Fruit fly (Drosophila melanogaster) whole organism, prepupa: ENCODE results near the gene CG31524.

ENCODE experiments used
- CG10669 ChIP-seq: fragments of 200-800 bp; sonication (Bioruptor generic); optimal IDR thresholded peaks from 3 replicates; lab custom pipeline; 2018; ENCODE audit warnings: missing biosample characterization, mild to moderate bottlenecking, missing genetic modification characterization, moderate library complexity
- CG11294 ChIP-seq: fragments of 200-800 bp; sonication (Bioruptor generic); IDR thresholded peaks from 2 replicates; pipeline ENCODE4 v1.3.6; 2022; ENCODE audit warnings: missing biosample characterization, missing genetic modification characterization
- CG11902 ChIP-seq: fragments of 200-800 bp; sonication (Bioruptor generic); optimal IDR thresholded peaks from 3 replicates; lab custom pipeline; 2016; ENCODE audit warnings: missing biosample characterization, missing genetic modification characterization
- CG15336 ChIP-seq: fragments of 200-800 bp; sonication (Bioruptor generic); IDR thresholded peaks from 2 replicates; pipeline ENCODE4 v1.3.6; 2022; ENCODE audit warnings: missing biosample characterization, missing genetic modification characterization
- CG31627 ChIP-seq: fragments of 200-800 bp; sonication (Bioruptor generic); optimal IDR thresholded peaks from 3 replicates; lab custom pipeline; 2016; ENCODE audit warnings: missing biosample characterization, missing genetic modification characterization
- CG34406 ChIP-seq: fragments of 200-800 bp; sonication (Bioruptor generic); optimal IDR thresholded peaks from 3 replicates; lab custom pipeline; 2016; ENCODE audit warnings: missing biosample characterization, missing genetic modification characterization
- CG4318 ChIP-seq: fragments of 200-800 bp; sonication (Bioruptor generic); optimal IDR thresholded peaks from 3 replicates; lab custom pipeline; 2017; ENCODE audit warnings: missing biosample characterization, mild to moderate bottlenecking, missing genetic modification characterization
- CG6163 ChIP-seq: fragments of 200-800 bp; sonication (Bioruptor generic); IDR thresholded peaks from 3 replicates; pipeline ENCODE4 v1.3.6; 2022; ENCODE audit warnings: missing biosample characterization, missing genetic modification characterization
- CG6276 ChIP-seq: fragments of 200-800 bp; sonication (Bioruptor generic); optimal IDR thresholded peaks from 2 replicates; lab custom pipeline; 2017; ENCODE audit warnings: missing biosample characterization, mild to moderate bottlenecking, missing genetic modification characterization
- CG6792 ChIP-seq: fragments of 200-800 bp; sonication (Bioruptor generic); optimal IDR thresholded peaks from 3 replicates; lab custom pipeline; 2016; ENCODE audit warnings: missing biosample characterization, missing genetic modification characterization
- CG7368 ChIP-seq: fragments of 200-800 bp; sonication (Bioruptor generic); optimal IDR thresholded peaks from 3 replicates; lab custom pipeline; 2016; ENCODE audit warnings: missing biosample characterization, missing genetic modification characterization
- CG8119 ChIP-seq: fragments of 200-800 bp; sonication (Bioruptor generic); IDR thresholded peaks from 3 replicates; pipeline ENCODE4 v1.3.6; 2022; ENCODE audit warnings: missing biosample characterization, missing genetic modification characterization
- CG8319 ChIP-seq: fragments of 200-800 bp; sonication (Bioruptor generic); optimal IDR thresholded peaks from 3 replicates; lab custom pipeline; 2016; ENCODE audit warnings: missing biosample characterization, missing genetic modification characterization
- CG8632 ChIP-seq: fragments of 200-800 bp; sonication (Bioruptor generic); optimal IDR thresholded peaks from 3 replicates; lab custom pipeline; 2016; ENCODE audit warnings: missing biosample characterization, missing genetic modification characterization
- Eip78C ChIP-seq: fragments of 200-800 bp; sonication (Bioruptor generic); peaks from one replicate; lab custom pipeline; 2016; ENCODE audit warnings: missing biosample characterization, missing genetic modification characterization
- Ets21C ChIP-seq: fragments of 200-800 bp; sonication (Bioruptor generic); optimal IDR thresholded peaks from 3 replicates; lab custom pipeline; 2016; ENCODE audit warnings: missing biosample characterization, missing genetic modification characterization
- Ets96B ChIP-seq: fragments of 200-800 bp; optimal IDR thresholded peaks from 2 replicates; lab custom pipeline; 2019; ENCODE audit warnings: missing biosample characterization, mild to moderate bottlenecking, missing genetic modification characterization, moderate library complexity
- Hr38 ChIP-seq: sonication (Bioruptor generic); optimal IDR thresholded peaks from 2 replicates; lab custom pipeline; 2016; ENCODE audit warnings: missing biosample characterization, missing genetic modification characterization
- Hr39 ChIP-seq: fragments of 200-800 bp; sonication (Bioruptor generic); optimal IDR thresholded peaks from 2 replicates; lab custom pipeline; 2016; ENCODE audit warnings: missing biosample characterization, missing genetic modification characterization
- Hr4 ChIP-seq: fragments of 200-800 bp; sonication (Bioruptor generic); optimal IDR thresholded peaks from 3 replicates; lab custom pipeline; 2016; ENCODE audit warnings: missing biosample characterization, missing genetic modification characterization
- Lpt ChIP-seq: fragments of 200-800 bp; sonication (Bioruptor generic); optimal IDR thresholded peaks from 3 replicates; lab custom pipeline; 2016; ENCODE audit warnings: missing biosample characterization, missing genetic modification characterization
- OdsH ChIP-seq: fragments of 200-800 bp; sonication (Bioruptor generic); optimal IDR thresholded peaks from 3 replicates; lab custom pipeline; 2016; ENCODE audit warnings: missing biosample characterization, missing genetic modification characterization
- Smox ChIP-seq: fragments of 200-800 bp; sonication (Bioruptor generic); optimal IDR thresholded peaks from 3 replicates; lab custom pipeline; 2016; ENCODE audit warnings: missing biosample characterization, missing genetic modification characterization
- Sox102F ChIP-seq: fragments of 200-800 bp; sonication (Bioruptor generic); optimal IDR thresholded peaks from 2 replicates; lab custom pipeline; 2016; ENCODE audit warnings: missing biosample characterization, mild to moderate bottlenecking, missing genetic modification characterization
- Sox14 ChIP-seq: fragments of 200-800 bp; sonication (Bioruptor generic); optimal IDR thresholded peaks from 3 replicates; lab custom pipeline; 2016; ENCODE audit warnings: missing biosample characterization, missing genetic modification characterization
- Sox15 ChIP-seq: fragments of 200-800 bp; sonication (Bioruptor generic); optimal IDR thresholded peaks from 3 replicates; lab custom pipeline; 2016; ENCODE audit warnings: missing biosample characterization, missing genetic modification characterization
- achi ChIP-seq: fragments of 200-800 bp; sonication (Bioruptor generic); optimal IDR thresholded peaks from 3 replicates; lab custom pipeline; 2016; ENCODE audit warnings: missing biosample characterization, missing genetic modification characterization
- cyc ChIP-seq: fragments of 200-800 bp; sonication (Bioruptor generic); optimal IDR thresholded peaks from 3 replicates; lab custom pipeline; 2016; ENCODE audit warnings: missing biosample characterization, missing genetic modification characterization
- dac ChIP-seq: fragments of 200-800 bp; sonication (Bioruptor generic); optimal IDR thresholded peaks from 2 replicates; lab custom pipeline; 2017; ENCODE audit warnings: missing biosample characterization, mild to moderate bottlenecking, missing genetic modification characterization
- eg ChIP-seq: fragments of 200-800 bp; sonication (Bioruptor generic); IDR thresholded peaks from 3 replicates; pipeline ENCODE4 v1.3.6; 2022; ENCODE audit warnings: missing biosample characterization, missing genetic modification characterization
- esn ChIP-seq: fragments of 200-800 bp; sonication (Bioruptor generic); optimal IDR thresholded peaks from 2 replicates; lab custom pipeline; 2016; ENCODE audit warnings: missing biosample characterization, mild to moderate bottlenecking, missing genetic modification characterization, moderate library complexity
- fkh ChIP-seq: fragments of 200-800 bp; sonication (Bioruptor generic); optimal IDR thresholded peaks from 3 replicates; lab custom pipeline; 2017; ENCODE audit warnings: missing biosample characterization, mild to moderate bottlenecking, missing genetic modification characterization, moderate library complexity
- lz ChIP-seq: fragments of 200-800 bp; sonication (Bioruptor generic); optimal IDR thresholded peaks from 3 replicates; lab custom pipeline; 2016; ENCODE audit warnings: missing biosample characterization, missing genetic modification characterization
- net ChIP-seq: fragments of 200-800 bp; sonication (Bioruptor generic); optimal IDR thresholded peaks from 3 replicates; lab custom pipeline; 2016; ENCODE audit warnings: missing biosample characterization, missing genetic modification characterization
- salr ChIP-seq, 2 experiments: fragments of 200-800 bp; sonication (Bioruptor generic); optimal IDR thresholded peaks; 3 replicates each; lab custom pipeline; 2016 to 2018; ENCODE audit warnings: missing biosample characterization in 2 of 2, missing genetic modification characterization in 2 of 2, mild to moderate bottlenecking in 1 of 2
- spab ChIP-seq: fragments of 200-800 bp; sonication (Bioruptor generic); optimal IDR thresholded peaks from 2 replicates; lab custom pipeline; 2017; ENCODE audit warnings: missing biosample characterization, mild to moderate bottlenecking, missing genetic modification characterization, missing genetic modification reagents
- ss ChIP-seq, 2 experiments: fragments of 200-800 bp; sonication (Bioruptor generic); optimal IDR thresholded peaks; 2 replicates in 1 of 2; 3 replicates in 1 of 2; lab custom pipeline; 2017 to 2018; ENCODE audit warnings: mild to moderate bottlenecking in 2 of 2, missing biosample characterization in 2 of 2, missing genetic modification characterization in 2 of 2, moderate library complexity in 1 of 2
- svp ChIP-seq: fragments of 200-800 bp; sonication (Bioruptor generic); peaks from one replicate; lab custom pipeline; 2016; ENCODE audit warnings: missing biosample characterization, missing genetic modification characterization
- vri ChIP-seq: fragments of 200-800 bp; sonication (Bioruptor generic); optimal IDR thresholded peaks from 3 replicates; lab custom pipeline; 2016; ENCODE audit warnings: missing biosample characterization, mild to moderate bottlenecking, missing genetic modification characterization

CG31524 gene

DNA sequence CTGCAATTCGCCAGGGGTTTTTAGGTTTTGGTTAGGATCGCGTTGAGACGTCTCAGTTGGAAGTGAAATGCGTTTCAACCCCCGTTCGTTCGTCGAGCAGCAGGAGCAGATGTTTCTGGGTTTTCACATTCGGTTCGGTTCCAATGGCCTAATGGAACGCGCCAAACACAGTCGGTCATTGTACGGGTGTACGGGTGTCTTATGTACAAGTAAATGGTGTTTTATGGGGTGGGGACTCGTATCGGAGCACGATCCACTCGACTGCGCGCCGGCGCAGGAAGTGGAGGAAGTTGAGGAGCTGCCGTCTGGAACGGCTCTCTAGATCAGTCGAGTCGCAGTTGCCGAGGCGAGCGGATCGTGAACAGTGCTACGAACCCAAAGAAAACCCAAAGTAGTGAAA lies 37.8 kb downstream of the CG31524 start, which contains the start of gene spdo:
Gene spdo (plus strand): TSS at position 318 of the 400 bp plus-strand sequence.
- TF ChIP-seq Eip78C (GFP tag; lab: Kevin White, UChicago) (no peak), spab (no peak), CG8319 (no peak)

DNA sequence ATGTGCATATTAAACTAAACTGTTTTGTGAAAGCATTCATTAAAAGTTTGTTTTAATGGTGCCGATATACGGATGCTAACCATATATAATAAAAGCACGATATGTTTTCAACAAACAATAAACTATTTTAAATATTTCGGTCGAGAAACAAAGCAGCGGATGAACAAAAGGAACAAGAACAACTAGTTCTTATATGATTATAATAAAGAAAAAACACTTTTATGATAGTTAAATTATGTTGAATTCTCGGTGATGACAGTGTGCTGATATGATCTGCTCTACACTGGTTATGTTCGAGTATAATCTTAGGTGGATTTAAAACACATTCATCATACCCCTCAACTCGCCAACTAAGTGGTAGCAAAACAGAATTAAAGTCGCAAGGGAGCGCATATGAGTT lies 38.2 kb downstream of the CG31524 start:
- TF ChIP-seq Eip78C (GFP tag; lab: Kevin White, UChicago), result peak; percentile 50
- no peak for TF ChIP-seq vri (GFP tag; lab: Kevin White, UChicago)
- peak; percentile 18 for TF ChIP-seq esn (GFP tag; lab: Kevin White, UChicago)
- no peak for TF ChIP-seq Lpt (GFP tag; lab: Kevin White, UChicago)

DNA sequence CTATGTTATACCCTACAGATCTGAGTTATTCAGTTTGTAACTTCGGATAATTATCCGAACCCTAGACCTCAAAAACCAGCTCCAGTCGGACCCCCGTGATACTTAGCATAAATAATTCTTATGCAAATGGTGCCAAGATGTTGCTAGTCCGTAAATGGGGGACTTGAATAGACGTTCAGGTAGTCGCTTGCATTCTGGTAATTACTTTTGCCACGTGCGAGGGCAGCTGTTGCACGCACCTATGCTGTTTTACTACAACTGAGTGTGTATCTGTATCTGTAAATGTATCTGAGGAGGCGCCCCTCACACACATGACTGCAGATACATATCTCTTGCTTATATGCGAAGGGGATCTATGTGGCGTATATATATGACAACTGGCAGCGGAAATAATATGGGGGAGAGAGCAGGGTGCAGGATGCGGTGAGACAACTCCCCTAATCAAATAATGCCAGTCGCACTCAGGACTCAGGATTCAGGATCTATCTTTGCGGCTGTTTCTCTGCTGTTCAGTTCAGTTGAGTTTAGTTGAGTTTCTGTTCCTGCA lies 39.4 kb downstream of the CG31524 start:
- TF ChIP-seq Hr39 (GFP tag; lab: Kevin White, UChicago) (no peak), esn (GFP tag; lab: Kevin White, UChicago) (no peak), ss (GFP tag; optimal IDR thresholded peaks at IDR 0.05; lab: Kevin White, UChicago) (peak in 1 of 2 experiments; percentile 64)

DNA sequence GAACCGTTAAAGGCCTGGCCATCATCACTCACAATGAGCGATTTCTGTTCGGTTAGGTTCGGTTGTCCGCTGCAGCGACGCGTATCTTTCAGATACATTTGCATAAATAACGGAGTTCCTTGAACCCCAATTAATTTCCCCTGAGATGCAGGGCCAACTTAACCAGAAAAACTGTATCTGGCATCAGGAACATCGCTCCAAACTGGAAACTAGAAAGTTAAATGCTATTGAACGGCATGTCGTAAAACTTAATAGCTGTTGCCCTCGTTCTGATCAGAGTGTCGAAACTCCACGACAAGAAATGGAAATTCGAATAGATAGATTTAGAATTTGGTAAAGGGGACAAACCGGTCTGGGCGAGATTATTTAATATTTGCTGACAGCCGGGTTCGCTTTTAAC lies 41.8 kb downstream of the CG31524 start:
- no peak for TF ChIP-seq lz (GFP tag; lab: Kevin White, UChicago)
- TF ChIP-seq CG6163 (GFP tag; lab: Robert Waterston, UW), result no peak
- no peak for TF ChIP-seq CG4318 (GFP tag; lab: Kevin White, UChicago)
- no peak for TF ChIP-seq CG31627 (GFP tag; lab: Kevin White, UChicago)
- TF ChIP-seq Smox (GFP tag; lab: Kevin White, UChicago), result no peak
- no peak for TF ChIP-seq eg (GFP tag; lab: Robert Waterston, UW)
- no peak for TF ChIP-seq salr (GFP tag; optimal IDR thresholded peaks at IDR 0.05; lab: Kevin White, UChicago)

DNA sequence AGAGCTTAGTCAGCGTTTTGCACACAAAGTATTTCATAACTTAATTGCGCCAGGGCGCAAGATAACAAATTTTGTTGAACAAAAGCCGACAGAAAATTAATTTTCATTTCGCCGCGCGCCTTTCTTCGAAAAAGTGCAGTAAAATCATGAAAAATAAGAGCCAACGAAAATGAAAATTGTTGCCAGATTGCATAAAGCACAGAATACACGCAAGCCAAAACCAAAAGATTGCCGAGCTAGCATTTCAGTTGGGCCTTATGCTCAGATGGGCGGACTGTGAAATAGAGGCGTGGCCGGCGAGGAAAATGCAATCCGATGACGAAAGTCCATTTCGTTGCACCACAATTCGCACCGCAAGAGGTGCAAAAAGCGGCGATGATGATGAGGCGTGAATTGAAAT lies 43.5 kb downstream of the CG31524 start:
- TF ChIP-seq Lpt (GFP tag; lab: Kevin White, UChicago), result no peak
- no peak for TF ChIP-seq Ets21C (GFP tag; lab: Kevin White, UChicago)
- TF ChIP-seq Sox15 (GFP tag; lab: Kevin White, UChicago), result no peak
- TF ChIP-seq Sox14 (GFP tag; lab: Kevin White, UChicago), result no peak
- TF ChIP-seq CG8119, result no peak
- TF ChIP-seq fkh (GFP tag; lab: Kevin White, UChicago), result no peak
- TF ChIP-seq CG6276 (GFP tag; lab: Kevin White, UChicago), result no peak
- TF ChIP-seq CG11902 (GFP tag; lab: Kevin White, UChicago), result no peak
- no peak for TF ChIP-seq eg (GFP tag; lab: Robert Waterston, UW)
- TF ChIP-seq Hr4 (GFP tag; lab: Kevin White, UChicago), result no peak
- TF ChIP-seq dac (GFP tag; lab: Kevin White, UChicago), result no peak
- TF ChIP-seq CG8632 (GFP tag; lab: Kevin White, UChicago), result no peak
- TF ChIP-seq Ets96B (tag; lab: Kevin White, UChicago), result no peak
- TF ChIP-seq Smox (GFP tag; lab: Kevin White, UChicago), result no peak

DNA sequence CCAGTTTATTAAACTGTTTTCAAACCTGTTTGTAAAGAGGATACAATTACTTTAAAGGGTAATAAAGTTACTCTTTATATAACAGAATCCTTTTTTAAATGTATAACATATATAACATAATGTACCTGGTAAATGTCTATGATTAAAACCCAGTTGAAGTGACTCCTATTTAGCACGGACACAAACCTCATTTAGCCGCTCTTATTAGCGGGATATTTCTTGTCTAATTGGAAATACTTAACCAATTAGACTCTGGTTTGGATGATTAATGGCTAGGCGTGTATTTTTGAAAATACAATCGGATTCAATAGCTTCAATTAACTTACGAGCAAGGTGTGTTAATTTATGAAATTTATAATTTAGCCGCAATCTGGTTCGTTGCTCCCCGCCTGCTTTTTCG lies 47.1 kb downstream of the CG31524 start:
- peak; percentile 20 for TF ChIP-seq svp (GFP tag; lab: Kevin White, UChicago)
- no peak for TF ChIP-seq eg (GFP tag; lab: Robert Waterston, UW)

DNA sequence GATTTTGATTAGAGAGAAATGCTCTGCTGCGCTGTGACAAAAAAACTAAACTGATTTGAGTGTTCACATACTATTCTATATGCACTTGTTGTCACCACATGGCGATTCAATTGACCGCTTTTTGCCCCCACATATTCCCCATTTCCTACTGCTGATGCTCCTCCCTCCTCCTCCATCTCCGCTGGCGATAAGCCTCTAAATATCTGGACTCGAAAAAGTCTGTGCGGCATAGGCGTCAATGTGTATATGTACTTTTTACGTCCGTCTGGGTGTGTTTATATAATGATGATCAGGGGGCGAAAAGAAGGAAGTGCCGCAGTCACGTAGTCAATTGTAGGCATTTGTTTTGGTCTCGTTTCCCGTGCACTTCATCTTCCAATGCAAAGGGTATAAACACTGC lies 47.6 kb downstream of the CG31524 start:
- TF ChIP-seq spab (no peak), salr (GFP tag; optimal IDR thresholded peaks at IDR 0.05; lab: Kevin White, UChicago) (no peak), Eip78C (GFP tag; lab: Kevin White, UChicago) (peak; percentile 59), CG7368 (no peak), CG6163 (GFP tag; lab: Robert Waterston, UW) (0 out of 3 replicates have a peak, but pooled peaks have one; percentile 36), Hr38 (no peak), CG34406 (GFP tag; lab: Kevin White, UChicago) (no peak), CG11294 (GFP tag; lab: Robert Waterston, UW) (no peak), CG15336 (GFP tag; lab: Robert Waterston, UW) (no peak), net (GFP tag; lab: Kevin White, UChicago) (no peak), OdsH (GFP tag; lab: Kevin White, UChicago) (no peak), cyc (GFP tag; lab: Kevin White, UChicago) (no peak), CG31627 (GFP tag; lab: Kevin White, UChicago) (no peak), Sox14 (GFP tag; lab: Kevin White, UChicago) (no peak), CG6792 (no peak), achi (GFP tag; lab: Kevin White, UChicago) (no peak), CG10669 (GFP tag; lab: Kevin White, UChicago) (no peak), CG11902 (GFP tag; lab: Kevin White, UChicago) (no peak), CG8119 (no peak), Sox102F (GFP tag; lab: Kevin White, UChicago) (no peak), CG8319 (no peak)
